Worm (Caenorhabditis elegans): ENCODE results near the gene F01D5.5.

ce11 chrII:14039811-14040203, 37.7 kb upstream of the F01D5.5 start:
- TF ChIP-seq nhr-76 (tag; optimal IDR thresholded peaks at IDR 0.05) (no peak), lin-13 (tag; optimal IDR thresholded peaks at IDR 0.05) (no peak), unc-62 (GFP tag; optimal IDR thresholded peaks at IDR 0.05) (no peak), zip-8 (tag; optimal IDR thresholded peaks at IDR 0.05) (no peak), unc-120 (tag; optimal IDR thresholded peaks at IDR 0.05; ENCODE audit: poor library complexity, severe bottlenecking) (no peak), blmp-1 (tag; optimal IDR thresholded peaks at IDR 0.05) (no peak), pha-4 (tag; optimal IDR thresholded peaks at IDR 0.05) (no peak), ztf-11 (tag; optimal IDR thresholded peaks at IDR 0.05) (no peak), mab-5 (tag; optimal IDR thresholded peaks at IDR 0.05) (no peak), hlh-1 (tag; optimal IDR thresholded peaks at IDR 0.05) (no peak), ceh-39 (tag; optimal IDR thresholded peaks at IDR 0.05) (no peak), flh-1 (GFP tag; optimal IDR thresholded peaks at IDR 0.05) (no peak), ham-2 (GFP tag; optimal IDR thresholded peaks at IDR 0.05) (no peak), elt-3 (tag; optimal IDR thresholded peaks at IDR 0.05) (no peak)
